Worm (Caenorhabditis elegans) whole organism, L4 larva: ENCODE measurements around the gene srx-76.

Experiments used
- D1046.2 ChIP-seq: fragments of 200-800 bp; sonication (Bioruptor generic); IDR thresholded peaks from 2 replicates; pipeline ENCODE4 v1.3.6; 2022; ENCODE audit warnings: missing genetic modification characterization, missing compliant biosample characterization
- F26F4.8 ChIP-seq: fragments of 200-800 bp; sonication (Bioruptor generic); conservative IDR thresholded peaks from 2 replicates; pipeline ENCODE4 v1.3.6; 2022; ENCODE audit warnings: missing genetic modification characterization, missing compliant biosample characterization
- T26A8.4 ChIP-seq: fragments of 200-800 bp; sonication (Bioruptor generic); IDR thresholded peaks from 2 replicates; pipeline ENCODE4 v1.3.6; 2022; ENCODE audit warnings: missing genetic modification characterization, missing compliant biosample characterization
- Y48G9A.11 ChIP-seq: fragments of 200-800 bp; sonication (Bioruptor generic); IDR thresholded peaks from 2 replicates; pipeline ENCODE4 v1.3.6; 2022; ENCODE audit warnings: missing genetic modification reagents, missing genetic modification characterization, missing compliant biosample characterization
- Y75B8A.6 ChIP-seq: fragments of 200-800 bp; sonication (Bioruptor generic); IDR thresholded peaks from 2 replicates; pipeline ENCODE4 v1.3.6; 2022; ENCODE audit warnings: missing genetic modification reagents, missing genetic modification characterization, missing compliant biosample characterization
- ZK337.2 ChIP-seq: fragments of 200-800 bp; sonication (Bioruptor generic); IDR thresholded peaks from 2 replicates; pipeline ENCODE4 v1.3.6; 2022; ENCODE audit warnings: missing genetic modification reagents, missing genetic modification characterization, missing compliant biosample characterization
- aly-2 ChIP-seq: sonication (generic microtip); optimal IDR thresholded peaks from 2 replicates; lab custom pipeline; 2018; ENCODE audit warnings: missing biosample characterization, missing genetic modification characterization
- ama-1 ChIP-seq: fragments of 150-350 bp; optimal IDR thresholded peaks from 2 replicates; lab custom pipeline; 2014; ENCODE audit warnings: inconsistent platforms, mixed read lengths
- arid-1 ChIP-seq: fragments of 200-800 bp; sonication (Bioruptor generic); conservative IDR thresholded peaks from 2 replicates; pipeline ENCODE4 v1.3.6; 2022; ENCODE audit warnings: missing genetic modification reagents, missing genetic modification characterization, missing compliant biosample characterization
- attf-4 ChIP-seq: sonication (generic microtip); optimal IDR thresholded peaks from 3 replicates; lab custom pipeline; 2017; ENCODE audit warnings: missing biosample characterization, missing genetic modification characterization
- ceh-32 ChIP-seq: sonication (generic microtip); optimal IDR thresholded peaks from 2 replicates; lab custom pipeline; 2016; ENCODE audit warnings: mild to moderate bottlenecking, missing genetic modification characterization, missing compliant biosample characterization; ENCODE audit not compliant: poor library complexity
- ces-1 ChIP-seq: fragments of 150-350 bp; sonication (generic microtip); optimal IDR thresholded peaks from 4 replicates; lab custom pipeline; 2014; ENCODE audit warnings: missing biosample characterization, missing genetic modification reagents, missing genetic modification characterization
- daf-16 ChIP-seq, 3 experiments: sonication (generic microtip); optimal IDR thresholded peaks; 2 replicates each; lab custom pipeline; 2016 to 2017; ENCODE audit warnings: missing genetic modification characterization in 3 of 3, missing genetic modification reagents in 3 of 3, mild to moderate bottlenecking in 2 of 3, missing compliant biosample characterization in 2 of 3, missing biosample characterization in 1 of 3, moderate library complexity in 1 of 3
- daf-19 ChIP-seq: fragments of 200-800 bp; sonication (Bioruptor generic); conservative IDR thresholded peaks from 2 replicates; pipeline ENCODE4 v1.3.6; 2022; ENCODE audit warnings: missing genetic modification characterization, missing compliant biosample characterization
- dmd-6 ChIP-seq: fragments of 200-800 bp; sonication (Bioruptor generic); IDR thresholded peaks from 2 replicates; pipeline ENCODE4 v1.3.6; 2022; ENCODE audit warnings: missing genetic modification reagents, missing genetic modification characterization, missing compliant biosample characterization
- dmd-8 ChIP-seq: fragments of 200-800 bp; sonication (Bioruptor generic); IDR thresholded peaks from 2 replicates; pipeline ENCODE4 v1.3.6; 2022; ENCODE audit warnings: missing genetic modification characterization, missing compliant biosample characterization
- duxl-1 ChIP-seq: sonication (generic microtip); optimal IDR thresholded peaks from 2 replicates; lab custom pipeline; 2016; ENCODE audit warnings: mild to moderate bottlenecking, missing genetic modification characterization, moderate library complexity, missing compliant biosample characterization; ENCODE audit not compliant: poor library complexity
- dve-1 ChIP-seq: sonication (generic microtip); optimal IDR thresholded peaks from 2 replicates; lab custom pipeline; 2017; ENCODE audit warnings: antibody characterized with exemption, mild to moderate bottlenecking, missing genetic modification characterization, missing compliant biosample characterization; ENCODE audit not compliant: insufficient read depth
- egl-43 ChIP-seq: fragments of 200-800 bp; sonication (Bioruptor generic); IDR thresholded peaks from 2 replicates; pipeline ENCODE4 v1.3.6; 2022; ENCODE audit warnings: missing genetic modification reagents, missing genetic modification characterization, missing compliant biosample characterization
- fkh-10 ChIP-seq: fragments of 150-350 bp; optimal IDR thresholded peaks from 2 replicates; lab custom pipeline; 2014; ENCODE audit warnings: missing biosample characterization, missing genetic modification reagents, missing genetic modification characterization
- fos-1 ChIP-seq: fragments of 150-350 bp; optimal IDR thresholded peaks from 2 replicates; lab custom pipeline; 2014; ENCODE audit warnings: missing biosample characterization, missing genetic modification characterization
- hlh-11 ChIP-seq: fragments of 200-800 bp; sonication (Bioruptor generic); optimal IDR thresholded peaks from 2 replicates; lab custom pipeline; 2018; ENCODE audit warnings: mild to moderate bottlenecking, missing genetic modification characterization, missing compliant biosample characterization
- hlh-30 ChIP-seq: sonication (generic microtip); optimal IDR thresholded peaks from 2 replicates; lab custom pipeline; 2017; ENCODE audit warnings: antibody characterized with exemption, mild to moderate bottlenecking, missing genetic modification characterization, missing compliant biosample characterization; ENCODE audit not compliant: insufficient read depth
- lin-38 ChIP-seq: fragments of 200-800 bp; sonication (Bioruptor generic); IDR thresholded peaks from 2 replicates; pipeline ENCODE4 v1.3.6; 2022; ENCODE audit warnings: missing genetic modification reagents, missing genetic modification characterization, missing compliant biosample characterization
- lin-39 ChIP-seq: fragments of 150-350 bp; optimal IDR thresholded peaks from 2 replicates; lab custom pipeline; 2014; ENCODE audit warnings: missing biosample characterization, missing genetic modification reagents, missing genetic modification characterization
- mdl-1 ChIP-seq, 2 experiments: fragments of 150-350 bp in 1 of 2; sonication (generic microtip) in 1 of 2; optimal IDR thresholded peaks; 2 replicates each; lab custom pipeline; 2014 to 2017; ENCODE audit warnings: missing biosample characterization in 2 of 2, missing genetic modification characterization in 2 of 2
- mdt-29 ChIP-seq: fragments of 200-800 bp; sonication (Bioruptor generic); IDR thresholded peaks from 2 replicates; pipeline ENCODE4 v1.3.6; 2022; ENCODE audit warnings: missing genetic modification reagents, missing genetic modification characterization, missing compliant biosample characterization
- mes-2 ChIP-seq: sonication (generic microtip); optimal IDR thresholded peaks from 2 replicates; lab custom pipeline; 2016; ENCODE audit warnings: missing genotype, mild to moderate bottlenecking, missing genetic modification characterization, missing compliant biosample characterization; ENCODE audit not compliant: poor library complexity, severe bottlenecking
- mxl-3 ChIP-seq: fragments of 200-800 bp; sonication (Bioruptor generic); optimal IDR thresholded peaks from 2 replicates; lab custom pipeline; 2018; ENCODE audit warnings: mild to moderate bottlenecking, missing genetic modification characterization, missing compliant biosample characterization
- nhr-11 ChIP-seq: fragments of 150-350 bp; optimal IDR thresholded peaks from 2 replicates; lab custom pipeline; 2014; ENCODE audit warnings: missing biosample characterization, missing genetic modification characterization
- nhr-28 ChIP-seq: fragments of 150-350 bp; optimal IDR thresholded peaks from 2 replicates; lab custom pipeline; 2014; ENCODE audit warnings: missing biosample characterization, missing genetic modification characterization
- nhr-6 ChIP-seq: fragments of 150-350 bp; optimal IDR thresholded peaks from 2 replicates; lab custom pipeline; 2014; ENCODE audit warnings: missing biosample characterization, missing genetic modification characterization
- nhr-77 ChIP-seq: fragments of 150-350 bp; optimal IDR thresholded peaks from 2 replicates; lab custom pipeline; 2014; ENCODE audit warnings: missing biosample characterization, missing genetic modification characterization
- pha-4 ChIP-seq, 2 experiments: fragments of 150-350 bp in 1 of 2; fragments of 200-800 bp in 1 of 2; sonication (Bioruptor generic) in 1 of 2; IDR thresholded peaks in 1 of 2; optimal IDR thresholded peaks in 1 of 2; 2 replicates each; pipeline versions ENCODE4 v1.3.6 to Lab custom; 2014 to 2022; ENCODE audit warnings: missing genetic modification characterization in 2 of 2, missing genetic modification reagents in 2 of 2, missing biosample characterization in 1 of 2, missing compliant biosample characterization in 1 of 2
- php-3 ChIP-seq: fragments of 200-800 bp; sonication (Bioruptor generic); IDR thresholded peaks from 2 replicates; pipeline ENCODE4 v1.3.6; 2022; ENCODE audit warnings: missing genetic modification reagents, missing genetic modification characterization, missing compliant biosample characterization
- rbr-2 ChIP-seq: sonication (generic microtip); optimal IDR thresholded peaks from 2 replicates; lab custom pipeline; 2016; ENCODE audit warnings: missing genotype, missing genetic modification characterization, missing compliant biosample characterization
- saeg-2 ChIP-seq: fragments of 200-800 bp; sonication (Bioruptor generic); IDR thresholded peaks from 2 replicates; pipeline ENCODE4 v1.3.6; 2022; ENCODE audit warnings: missing genetic modification reagents, missing genetic modification characterization, missing compliant biosample characterization
- set-16 ChIP-seq: fragments of 200-800 bp; sonication (Bioruptor generic); IDR thresholded peaks from 2 replicates; pipeline ENCODE4 v1.3.6; 2022; ENCODE audit warnings: missing genetic modification reagents, missing genetic modification characterization, missing compliant biosample characterization
- snpc-1.2 ChIP-seq: fragments of 200-800 bp; sonication (Bioruptor generic); IDR thresholded peaks from 2 replicates; pipeline ENCODE4 v1.3.6; 2022; ENCODE audit warnings: missing genetic modification reagents, missing genetic modification characterization, missing compliant biosample characterization
- snpc-4 ChIP-seq: fragments of 150-350 bp; optimal IDR thresholded peaks from 2 replicates; lab custom pipeline; 2014; ENCODE audit warnings: missing biosample characterization, missing genetic modification characterization
- spr-1 ChIP-seq: sonication (generic microtip); optimal IDR thresholded peaks from 2 replicates; lab custom pipeline; 2016; ENCODE audit warnings: mild to moderate bottlenecking, missing genetic modification characterization, missing compliant biosample characterization
- tra-1 ChIP-seq: fragments of 200-800 bp; sonication (Bioruptor generic); IDR thresholded peaks from 2 replicates; pipeline ENCODE4 v1.3.6; 2022; ENCODE audit warnings: missing genetic modification reagents, missing genetic modification characterization, missing compliant biosample characterization
- unc-62 ChIP-seq, 3 experiments: fragments of 150-350 bp in 1 of 3; sonication (generic microtip); optimal IDR thresholded peaks in 2 of 3; peaks in 1 of 3; 1 replicate in 1 of 3; 2 replicates in 2 of 3; lab custom pipeline; 2014 to 2017; ENCODE audit warnings: missing biosample characterization in 3 of 3, missing genetic modification characterization in 3 of 3, missing genetic modification reagents in 3 of 3, missing genotype in 1 of 3
- zip-2 ChIP-seq: fragments of 150-350 bp; optimal IDR thresholded peaks from 2 replicates; lab custom pipeline; 2014; ENCODE audit warnings: missing biosample characterization, missing genetic modification characterization

The srx-76 gene

DNA sequence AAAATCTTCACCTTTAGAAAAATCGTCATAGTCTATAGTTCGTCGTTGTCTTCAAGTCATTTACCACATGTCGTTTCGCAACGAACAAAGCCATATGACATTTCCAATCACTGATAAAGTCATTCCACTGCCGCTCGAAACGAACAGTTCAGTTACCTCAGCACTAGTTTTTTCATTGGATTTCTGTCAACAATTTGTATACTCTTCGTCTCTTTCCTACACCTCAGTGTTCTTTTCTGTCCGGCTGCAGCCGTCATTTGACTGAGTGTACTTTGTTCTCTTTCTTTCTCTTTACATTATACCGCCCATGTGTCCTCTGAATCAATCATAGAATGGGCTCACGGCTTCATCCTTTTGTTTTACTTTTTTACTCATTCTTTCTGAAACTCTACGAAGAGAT, 29.6 kb downstream of the srx-76 start (continued):
- no peak for TF ChIP-seq nhr-6 (tag; lab: Kevin White, UChicago)
- TF ChIP-seq spr-1 (tag; lab: Kevin White, UChicago), result no peak
- 0 out of 2 replicates have a peak, but pooled peaks have one; percentile 51 for TF ChIP-seq Y75B8A.6 (GFP tag; lab: Robert Waterston, UW)
- TF ChIP-seq egl-43 (GFP tag; lab: Robert Waterston, UW), result no peak
- peak; percentile 88 for TF ChIP-seq hlh-30 (tag; lab: Kevin White, UChicago)
- peak; percentile 46; the same call in 1 of the 2 replicates for TF ChIP-seq tra-1 (GFP tag; lab: Robert Waterston, UW)
- peak; percentile 30 for TF ChIP-seq nhr-11
- TF ChIP-seq dmd-8, result no peak
- peak; percentile 85 for TF ChIP-seq dmd-6 (GFP tag; lab: Robert Waterston, UW)

DNA sequence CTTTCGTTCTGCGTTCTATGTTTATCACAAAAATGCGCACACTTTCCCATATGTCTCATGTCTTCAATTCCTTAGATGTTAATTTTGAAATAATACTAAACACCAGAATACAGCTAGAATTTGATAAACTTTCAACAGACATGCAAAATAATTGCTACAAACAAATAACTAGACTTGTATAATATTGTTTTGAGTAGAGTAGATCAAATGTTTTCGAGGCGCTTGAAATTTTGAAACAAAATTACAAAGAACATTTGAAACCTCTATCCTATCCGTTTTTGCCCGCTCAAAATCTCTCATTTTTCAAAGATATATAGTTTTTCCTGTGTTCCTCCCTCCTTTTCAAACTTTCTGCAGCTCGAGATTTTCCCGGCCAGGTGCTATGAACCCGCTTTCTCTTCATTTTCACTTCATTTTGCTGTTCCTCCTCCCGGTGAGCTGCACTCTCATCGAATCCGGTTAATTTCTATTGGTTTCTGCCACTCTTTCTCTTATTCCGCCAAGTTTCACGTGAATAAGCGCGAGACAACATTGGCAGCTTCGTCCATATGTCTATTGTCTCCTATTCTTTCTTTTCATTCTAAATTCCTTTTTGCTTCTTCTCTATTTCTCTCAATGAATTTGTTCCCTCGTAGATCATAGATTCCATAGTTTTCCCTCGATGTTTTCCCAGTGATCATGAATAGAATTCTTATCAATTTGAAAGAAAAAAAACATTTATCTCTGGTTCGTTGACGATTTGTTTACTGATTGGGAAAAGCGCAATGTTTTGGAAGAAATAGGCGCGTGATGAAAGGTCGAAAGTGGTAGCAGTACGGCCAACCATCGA, 30.3 kb downstream of the srx-76 start:
- peak; percentile 51 for TF ChIP-seq dmd-6 (GFP tag; lab: Robert Waterston, UW)
- no peak for TF ChIP-seq mes-2 (tag; lab: Kevin White, UChicago)
- peak; percentile 71 for TF ChIP-seq nhr-28 (tag; lab: Kevin White, UChicago)
- no peak for TF ChIP-seq fkh-10 (GFP tag; lab: Kevin White, UChicago)
- no peak for TF ChIP-seq T26A8.4 (GFP tag; lab: Robert Waterston, UW)
- TF ChIP-seq mdl-1 (tag; optimal IDR thresholded peaks at IDR 0.05; lab: Kevin White, UChicago), result peak in 1 of 2 experiments; percentile 60
- no peak for TF ChIP-seq fos-1 (tag; lab: Kevin White, UChicago)
- TF ChIP-seq spr-1 (tag; lab: Kevin White, UChicago), result no peak
- TF ChIP-seq nhr-77 (tag; lab: Kevin White, UChicago), result peak; percentile 55
- no peak for TF ChIP-seq saeg-2 (GFP tag; lab: Robert Waterston, UW)
- peak; percentile 78 for TF ChIP-seq hlh-11 (tag; lab: Kevin White, UChicago)
- TF ChIP-seq mxl-3 (GFP tag; lab: Kevin White, UChicago), result peak; percentile 37
- TF ChIP-seq dve-1 (tag; lab: Kevin White, UChicago), result peak; percentile 80
- no peak for TF ChIP-seq pha-4 (GFP tag; IDR thresholded peaks at IDR 0.05; lab: Robert Waterston, UW)
- TF ChIP-seq pha-4 (tag; optimal IDR thresholded peaks at IDR 0.05; lab: Kevin White, UChicago), result no peak
- no peak for TF ChIP-seq egl-43 (GFP tag; lab: Robert Waterston, UW)
- no peak for TF ChIP-seq dmd-8
- no peak for TF ChIP-seq lin-39 (tag; lab: Kevin White, UChicago)
- peak; percentile 80 for TF ChIP-seq hlh-30 (tag; lab: Kevin White, UChicago)
- TF ChIP-seq ama-1 (lab: Kevin White, UChicago), result peak; percentile 66
- TF ChIP-seq Y48G9A.11 (GFP tag; lab: Robert Waterston, UW), result no peak
- no peak for TF ChIP-seq ZK337.2 (GFP tag; lab: Robert Waterston, UW)
- no peak for TF ChIP-seq attf-4 (tag; lab: Kevin White, UChicago)
- no peak for TF ChIP-seq aly-2
- no peak for TF ChIP-seq php-3 (GFP tag; lab: Robert Waterston, UW)
- no peak for TF ChIP-seq daf-19 (GFP tag; lab: Robert Waterston, UW)
- TF ChIP-seq zip-2 (tag; lab: Kevin White, UChicago), result no peak
- TF ChIP-seq duxl-1 (tag; lab: Kevin White, UChicago), result no peak
- no peak for TF ChIP-seq mdt-29
- no peak for TF ChIP-seq snpc-1.2
- no peak for TF ChIP-seq ces-1 (GFP tag; lab: Kevin White, UChicago)
- TF ChIP-seq nhr-11, result peak; percentile 62
- TF ChIP-seq snpc-4 (tag; lab: Kevin White, UChicago), result no peak
- no peak for TF ChIP-seq arid-1
- TF ChIP-seq daf-16 (GFP tag; optimal IDR thresholded peaks at IDR 0.05; lab: Kevin White, UChicago), result peak in 1 of 2 experiments; percentile 72
- peak; percentile 96 for TF ChIP-seq daf-16 (tag; optimal IDR thresholded peaks at IDR 0.05; lab: Kevin White, UChicago)
- TF ChIP-seq lin-38 (GFP tag; lab: Robert Waterston, UW), result no peak
- TF ChIP-seq D1046.2 (GFP tag; lab: Robert Waterston, UW), result no peak
- TF ChIP-seq unc-62 (GFP tag; optimal IDR thresholded peaks at IDR 0.05 in 1 of 2; lab: Kevin White, UChicago), result peak in 1 of 2 experiments; percentile 36
- TF ChIP-seq unc-62 (tag; optimal IDR thresholded peaks at IDR 0.05; lab: Kevin White, UChicago), result no peak
- no peak for TF ChIP-seq F26F4.8 (GFP tag; lab: Robert Waterston, UW)
- TF ChIP-seq rbr-2 (tag; lab: Kevin White, UChicago), result no peak
- no peak for TF ChIP-seq ceh-32 (tag; lab: Kevin White, UChicago)
- no peak for TF ChIP-seq nhr-6 (tag; lab: Kevin White, UChicago)
- no peak for TF ChIP-seq set-16
